Fruit fly (Drosophila melanogaster) whole organism, embryonic: ENCODE results near the gene Nopp140.

Experiments
- Ada2b ChIP-seq: fragments of 200-800 bp; sonication (Bioruptor generic); IDR thresholded peaks from 2 replicates; pipeline ENCODE4 v1.3.6; 2022; ENCODE audit warnings: missing biosample characterization, missing genetic modification characterization
- B-H1 ChIP-seq: fragments of 200-800 bp; sonication (Bioruptor generic); IDR thresholded peaks from 3 replicates; pipeline ENCODE4 v1.3.6; 2022; ENCODE audit warnings: missing biosample characterization, missing genetic modification characterization
- BtbVII ChIP-seq: fragments of 200-800 bp; sonication (Bioruptor generic); optimal IDR thresholded peaks from 3 replicates; lab custom pipeline; 2017; ENCODE audit warnings: missing biosample characterization, mild to moderate bottlenecking, missing genetic modification characterization
- CG10543 ChIP-seq: fragments of 200-800 bp; sonication (Bioruptor generic); optimal IDR thresholded peaks from 3 replicates; lab custom pipeline; 2017; ENCODE audit warnings: missing biosample characterization, mild to moderate bottlenecking, missing genetic modification characterization, moderate library complexity
- CG10654 ChIP-seq: fragments of 200-800 bp; sonication (Bioruptor generic); optimal IDR thresholded peaks from 2 replicates; lab custom pipeline; 2016; ENCODE audit warnings: missing biosample characterization, missing genetic modification characterization
- CG11085 ChIP-seq: fragments of 200-800 bp; sonication (Bioruptor generic); IDR thresholded peaks from 2 replicates; pipeline ENCODE4 v1.3.6; 2022; ENCODE audit warnings: missing biosample characterization, missing genetic modification characterization
- CG1603 ChIP-seq: fragments of 200-800 bp; sonication (Bioruptor generic); optimal IDR thresholded peaks from 2 replicates; lab custom pipeline; 2019; ENCODE audit warnings: missing biosample characterization, mild to moderate bottlenecking, missing genetic modification characterization, moderate library complexity
- CG2678 ChIP-seq: fragments of 200-800 bp; sonication (Bioruptor generic); optimal IDR thresholded peaks from 3 replicates; lab custom pipeline; 2019; ENCODE audit warnings: missing biosample characterization, mild to moderate bottlenecking, missing genetic modification characterization, moderate library complexity
- CG2875 ChIP-seq: fragments of 200-800 bp; sonication (Bioruptor generic); optimal IDR thresholded peaks from 2 replicates; lab custom pipeline; 2017; ENCODE audit warnings: missing biosample characterization, mild to moderate bottlenecking, missing genetic modification characterization, missing genetic modification reagents
- CG32767 ChIP-seq: fragments of 200-800 bp; sonication (Bioruptor generic); IDR thresholded peaks from 2 replicates; pipeline ENCODE4 v1.3.6; 2022; ENCODE audit warnings: missing biosample characterization, missing genetic modification characterization
- CG4617 ChIP-seq: fragments of 200-800 bp; sonication (Bioruptor generic); optimal IDR thresholded peaks from 3 replicates; lab custom pipeline; 2016; ENCODE audit warnings: missing biosample characterization, missing genetic modification characterization, borderline replicate concordance
- CG6254 ChIP-seq: fragments of 200-800 bp; sonication (Bioruptor generic); optimal IDR thresholded peaks from 3 replicates; lab custom pipeline; 2017; ENCODE audit warnings: mild to moderate bottlenecking, missing biosample characterization, missing genetic modification reagents, missing genetic modification characterization
- CG6854 ChIP-seq: fragments of 200-800 bp; sonication (Bioruptor generic); optimal IDR thresholded peaks from 3 replicates; lab custom pipeline; 2017; ENCODE audit warnings: missing biosample characterization, mild to moderate bottlenecking, missing genetic modification characterization
- CG8388 ChIP-seq: fragments of 200-800 bp; sonication (Bioruptor generic); optimal IDR thresholded peaks from 2 replicates; lab custom pipeline; 2019; ENCODE audit warnings: missing biosample characterization, mild to moderate bottlenecking, missing genetic modification characterization, moderate library complexity
- CG8765 ChIP-seq: fragments of 200-800 bp; sonication (Bioruptor generic); IDR thresholded peaks from 2 replicates; pipeline ENCODE4 v1.3.6; 2022; ENCODE audit warnings: missing biosample characterization, missing genetic modification characterization
- CG9609 ChIP-seq: fragments of 200-800 bp; sonication (Bioruptor generic); optimal IDR thresholded peaks from 3 replicates; lab custom pipeline; 2016; ENCODE audit warnings: missing biosample characterization, missing genetic modification characterization
- Dek ChIP-seq: fragments of 200-800 bp; sonication (Bioruptor generic); optimal IDR thresholded peaks from 3 replicates; lab custom pipeline; 2019; ENCODE audit warnings: missing biosample characterization, mild to moderate bottlenecking, missing genetic modification characterization, moderate library complexity
- Dfd ChIP-seq, 2 experiments: fragments of >200 bp; optimal IDR thresholded peaks; 2 replicates each; lab custom pipeline; 2017; ENCODE audit warnings: missing biosample characterization in 2 of 2, missing genetic modification characterization in 2 of 2
- Dip2 ChIP-seq: fragments of 200-800 bp; sonication (Bioruptor generic); IDR thresholded peaks from 2 replicates; pipeline ENCODE4 v1.3.6; 2022; ENCODE audit warnings: missing biosample characterization, missing genetic modification characterization
- Dip3 ChIP-seq: fragments of 200-800 bp; sonication (Bioruptor generic); optimal IDR thresholded peaks from 3 replicates; lab custom pipeline; 2016; ENCODE audit warnings: missing biosample characterization, missing genetic modification characterization
- Drgx ChIP-seq: fragments of 200-800 bp; sonication (Bioruptor generic); IDR thresholded peaks from 2 replicates; pipeline ENCODE4 v1.3.6; 2022; ENCODE audit warnings: missing biosample characterization, missing genetic modification characterization
- MBD-R2 ChIP-seq: fragments of 200-800 bp; sonication (Bioruptor generic); IDR thresholded peaks from 2 replicates; pipeline ENCODE4 v1.3.6; 2022; ENCODE audit warnings: missing biosample characterization, missing genetic modification characterization
- NC2β ChIP-seq: fragments of 200-800 bp; sonication (Bioruptor generic); optimal IDR thresholded peaks from 2 replicates; lab custom pipeline; 2016; ENCODE audit warnings: missing biosample characterization, missing genetic modification characterization
- Nf-YC ChIP-seq: fragments of 200-800 bp; optimal IDR thresholded peaks from 3 replicates; lab custom pipeline; 2019; ENCODE audit warnings: missing biosample characterization, mild to moderate bottlenecking, missing genetic modification characterization, moderate library complexity
- NfI ChIP-seq: fragments of 200-800 bp; sonication (Bioruptor generic); optimal IDR thresholded peaks from 3 replicates; lab custom pipeline; 2018; ENCODE audit warnings: missing biosample characterization, mild to moderate bottlenecking, missing genetic modification characterization, moderate library complexity
- Poxn ChIP-seq: fragments of 200-800 bp; sonication (Bioruptor generic); IDR thresholded peaks from 2 replicates; pipeline ENCODE4 v1.3.6; 2022; ENCODE audit warnings: missing biosample characterization, missing genetic modification characterization
- Scr ChIP-seq: fragments of 200-800 bp; sonication (Bioruptor generic); IDR thresholded peaks from 2 replicates; pipeline ENCODE4 v1.3.6; 2022; ENCODE audit warnings: missing biosample characterization, missing genetic modification characterization; ENCODE audit not compliant: partially characterized antibody
- Side ChIP-seq: fragments of 200-800 bp; sonication (Bioruptor generic); optimal IDR thresholded peaks from 2 replicates; lab custom pipeline; 2016; ENCODE audit warnings: missing biosample characterization, missing genetic modification characterization
- Sin3A ChIP-seq: fragments of >200 bp; optimal IDR thresholded peaks from 2 replicates; lab custom pipeline; 2018
- amos ChIP-seq: fragments of 200-800 bp; sonication (Bioruptor generic); IDR thresholded peaks from 2 replicates; pipeline ENCODE4 v1.3.6; 2022; ENCODE audit warnings: missing biosample characterization, missing genetic modification characterization; ENCODE audit not compliant: partially characterized antibody
- ara ChIP-seq: fragments of 200-800 bp; sonication (Bioruptor generic); IDR thresholded peaks from 2 replicates; pipeline ENCODE4 v1.3.6; 2022; ENCODE audit warnings: missing biosample characterization, missing genetic modification characterization
- cad ChIP-seq: fragments of >200 bp; optimal IDR thresholded peaks from 2 replicates; lab custom pipeline; 2017; ENCODE audit warnings: missing biosample characterization, missing genetic modification characterization
- chm ChIP-seq: fragments of 200-800 bp; sonication (Bioruptor generic); IDR thresholded peaks from 2 replicates; pipeline ENCODE4 v1.3.6; 2022; ENCODE audit warnings: missing biosample characterization, missing genetic modification characterization
- crp ChIP-seq, 2 experiments: fragments of 200-800 bp; sonication (Bioruptor generic); optimal IDR thresholded peaks; 2 replicates in 1 of 2; 3 replicates in 1 of 2; lab custom pipeline; 2017; ENCODE audit warnings: missing biosample characterization in 2 of 2, missing genetic modification characterization in 2 of 2, mild to moderate bottlenecking in 1 of 2, moderate library complexity in 1 of 2
- dmrt11E ChIP-seq: fragments of 200-800 bp; sonication (Bioruptor generic); optimal IDR thresholded peaks from 3 replicates; lab custom pipeline; 2018; ENCODE audit warnings: missing biosample characterization, mild to moderate bottlenecking, missing genetic modification characterization, moderate library complexity
- dmrt99B ChIP-seq: fragments of 200-800 bp; sonication (Bioruptor generic); optimal IDR thresholded peaks from 2 replicates; lab custom pipeline; 2018; ENCODE audit warnings: missing biosample characterization, mild to moderate bottlenecking, missing genetic modification characterization, moderate library complexity
- ftz-f1 ChIP-seq: fragments of 200-800 bp; sonication (Bioruptor generic); optimal IDR thresholded peaks from 2 replicates; lab custom pipeline; 2016; ENCODE audit warnings: missing biosample characterization, missing genetic modification characterization
- gsb-n ChIP-seq: fragments of 200-800 bp; sonication (Bioruptor generic); optimal IDR thresholded peaks from 3 replicates; lab custom pipeline; 2018; ENCODE audit warnings: missing biosample characterization, mild to moderate bottlenecking, missing genetic modification characterization
- hkb ChIP-seq, 2 experiments: fragments of 200-800 bp in 1 of 2; fragments of >200 bp in 1 of 2; sonication (Bioruptor generic) in 1 of 2; IDR thresholded peaks in 1 of 2; optimal IDR thresholded peaks in 1 of 2; 2 replicates each; pipeline versions ENCODE4 v1.3.6 to Lab custom; 2017 to 2022; ENCODE audit warnings: missing biosample characterization in 1 of 2, missing genetic modification characterization in 1 of 2
- inv ChIP-seq: fragments of 200-800 bp; sonication (Bioruptor generic); IDR thresholded peaks from 2 replicates; pipeline ENCODE4 v1.3.6; 2022; ENCODE audit warnings: missing biosample characterization, missing genetic modification characterization; ENCODE audit not compliant: partially characterized antibody
- lmd ChIP-seq: fragments of 200-800 bp; sonication (Bioruptor generic); IDR thresholded peaks from 2 replicates; pipeline ENCODE4 v1.3.6; 2022; ENCODE audit warnings: missing biosample characterization, missing genetic modification characterization
- lov ChIP-seq, 2 experiments: fragments of 200-800 bp in 1 of 2; fragments of >200 bp in 1 of 2; sonication (Bioruptor generic) in 1 of 2; IDR thresholded peaks in 1 of 2; optimal IDR thresholded peaks in 1 of 2; 2 replicates in 1 of 2; 3 replicates in 1 of 2; pipeline versions ENCODE4 v1.3.6 to Lab custom; 2017 to 2022; ENCODE audit warnings: missing biosample characterization in 1 of 2, missing genetic modification characterization in 1 of 2
- pan ChIP-seq, 4 experiments: fragments of >200 bp in 3 of 4; fragments of 200-800 bp in 1 of 4; sonication (Bioruptor generic) in 1 of 4; optimal IDR thresholded peaks in 3 of 4; IDR thresholded peaks in 1 of 4; 2 replicates each; pipeline versions ENCODE4 v1.3.6 to Lab custom; 2017 to 2022; ENCODE audit warnings: missing biosample characterization in 2 of 4, missing genetic modification characterization in 2 of 4, mixed read lengths in 1 of 4
- pita ChIP-seq: fragments of 200-800 bp; sonication (Bioruptor generic); optimal IDR thresholded peaks from 2 replicates; lab custom pipeline; 2017; ENCODE audit warnings: missing biosample characterization, mild to moderate bottlenecking, missing genetic modification characterization
- pros ChIP-seq: fragments of 200-800 bp; sonication (Bioruptor generic); optimal IDR thresholded peaks from 3 replicates; lab custom pipeline; 2019; ENCODE audit warnings: missing biosample characterization, mild to moderate bottlenecking, missing genetic modification characterization, moderate library complexity
- so ChIP-seq: fragments of 200-800 bp; sonication (Bioruptor generic); IDR thresholded peaks from 3 replicates; pipeline ENCODE4 v1.3.6; 2022; ENCODE audit warnings: missing biosample characterization, missing genetic modification characterization
- unpg ChIP-seq: fragments of 200-800 bp; sonication (Bioruptor generic); optimal IDR thresholded peaks from 3 replicates; lab custom pipeline; 2018; ENCODE audit warnings: missing biosample characterization, mild to moderate bottlenecking, missing genetic modification characterization, moderate library complexity
- wor ChIP-seq: fragments of 200-800 bp; sonication (Bioruptor generic); IDR thresholded peaks from 2 replicates; pipeline ENCODE4 v1.3.6; 2022; ENCODE audit warnings: missing biosample characterization, missing genetic modification characterization

The Nopp140 gene

dm6 chr3L:21824725-21825353 is 7.7 kb upstream of the Nopp140 start, which contains the start of gene eIF2A (continued):
- peak; percentile 80 for TF ChIP-seq amos (GFP tag; lab: Robert Waterston, UW)
- TF ChIP-seq CG4617 = peak; percentile 74
- no peak for TF ChIP-seq CG6254 (GFP tag; lab: Kevin White, UChicago)
- TF ChIP-seq CG9609 (GFP tag; lab: Kevin White, UChicago) = peak; percentile 63
- peak; percentile 77 for TF ChIP-seq NfI (GFP tag; lab: Kevin White, UChicago)
- TF ChIP-seq B-H1 = no peak
- TF ChIP-seq Poxn (GFP tag; lab: Robert Waterston, UW) = no peak
- TF ChIP-seq ftz-f1 = peak; percentile 90
- TF ChIP-seq unpg (GFP tag; lab: Kevin White, UChicago) = peak; percentile 45
- no peak for TF ChIP-seq dmrt99B (tag; lab: Kevin White, UChicago)
- peak; percentile 13; the same call in 1 of the 2 replicates for TF ChIP-seq ara
- TF ChIP-seq Dfd (GFP tag; optimal IDR thresholded peaks at IDR 0.05; lab: Kevin White, UChicago) = no peak
- peak; percentile 58 for TF ChIP-seq CG10543 (GFP tag; lab: Kevin White, UChicago)
- peak; percentile 24 for TF ChIP-seq BtbVII (GFP tag; lab: Kevin White, UChicago)
- peak; percentile 92 for TF ChIP-seq CG1603
- TF ChIP-seq gsb-n (tag; lab: Kevin White, UChicago) = peak; percentile 99
- no peak for TF ChIP-seq pita
- no peak for TF ChIP-seq CG8765 (GFP tag; lab: Robert Waterston, UW)

DNA sequence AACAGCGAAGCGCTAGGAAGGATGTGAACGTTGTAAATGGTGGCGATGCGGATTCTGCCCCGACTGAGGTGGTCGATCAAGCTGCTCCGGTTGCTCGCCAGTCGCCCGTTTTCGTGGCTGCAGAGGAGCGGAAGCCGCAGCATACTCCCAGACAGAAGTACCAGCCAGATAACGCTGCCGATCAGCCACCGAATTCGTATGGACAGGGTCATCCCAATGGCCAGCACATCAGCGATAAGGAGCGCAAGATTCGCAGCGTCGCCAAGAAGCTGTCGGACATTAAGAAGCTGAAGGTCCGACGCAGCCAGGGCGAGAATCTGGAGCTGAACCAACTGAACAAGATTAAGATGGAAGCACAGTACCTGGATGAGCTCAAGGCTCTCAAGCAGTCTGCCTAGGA is 5.4 kb upstream of the Nopp140 start:
- TF ChIP-seq Sin3A (lab: Kevin White, UChicago) = no peak
- no peak for TF ChIP-seq wor
- no peak for TF ChIP-seq CG6854 (GFP tag; lab: Kevin White, UChicago)
- no peak for TF ChIP-seq Dip2 (GFP tag; lab: Robert Waterston, UW)
- no peak for TF ChIP-seq Nf-YC (tag; lab: Kevin White, UChicago)
- TF ChIP-seq CG11085 (GFP tag; lab: Robert Waterston, UW) = no peak
- no peak for TF ChIP-seq lov (optimal IDR thresholded peaks at IDR 0.05; lab: Kevin White, UChicago)
- no peak for TF ChIP-seq lov (GFP tag; IDR thresholded peaks at IDR 0.05; lab: Robert Waterston, UW)
- no peak for TF ChIP-seq CG8388 (GFP tag; lab: Kevin White, UChicago)
- TF ChIP-seq CG2875 = no peak
- TF ChIP-seq pan (optimal IDR thresholded peaks at IDR 0.05; lab: Kevin White, UChicago) = no peak
- TF ChIP-seq pan (GFP tag; optimal IDR thresholded peaks at IDR 0.05 in 1 of 2, IDR thresholded peaks at IDR 0.05 in 1 of 2) = no peak
- TF ChIP-seq chm (GFP tag; lab: Robert Waterston, UW) = no peak
- TF ChIP-seq inv (GFP tag; lab: Robert Waterston, UW) = no peak
- TF ChIP-seq cad (GFP tag; lab: Kevin White, UChicago) = no peak
- TF ChIP-seq Dip3 = no peak
- TF ChIP-seq NfI (GFP tag; lab: Kevin White, UChicago) = no peak
- no peak for TF ChIP-seq lmd
- no peak for TF ChIP-seq crp (GFP tag; optimal IDR thresholded peaks at IDR 0.05; lab: Kevin White, UChicago)
- TF ChIP-seq CG32767 = no peak

- peak; percentile 46 for TF ChIP-seq CG10654 (GFP tag; lab: Kevin White, UChicago)
- peak; percentile 86 for TF ChIP-seq MBD-R2 (GFP tag; lab: Robert Waterston, UW)
- 0 out of 3 replicates have a peak, but pooled peaks have one; percentile 39 for TF ChIP-seq so (GFP tag; lab: Robert Waterston, UW)
- TF ChIP-seq dmrt11E (tag; lab: Kevin White, UChicago) = peak; percentile 60
- TF ChIP-seq NC2β (GFP tag; lab: Kevin White, UChicago) = peak; percentile 56
- peak; percentile 61 for TF ChIP-seq CG2678 (tag; lab: Kevin White, UChicago)
- TF ChIP-seq Drgx (GFP tag; lab: Robert Waterston, UW) = peak; percentile 44; the same call in 1 of the 2 replicates
- TF ChIP-seq pros (GFP tag; lab: Kevin White, UChicago) = no peak
- TF ChIP-seq Dek = peak; percentile 29
- TF ChIP-seq Scr (GFP tag; lab: Robert Waterston, UW) = no peak
- TF ChIP-seq lmd = peak; percentile 81
- TF ChIP-seq Side = peak; percentile 47
- TF ChIP-seq Ada2b = peak; percentile 57
- no peak for TF ChIP-seq hkb (optimal IDR thresholded peaks at IDR 0.05; lab: Kevin White, UChicago)
- TF ChIP-seq hkb (GFP tag; IDR thresholded peaks at IDR 0.05; lab: Robert Waterston, UW) = peak; percentile 65; the same call in 1 of the 2 replicates
Observed at dm6 chr3L:21828177-21828589, 4.4 kb upstream of the Nopp140 start, which contains the start of gene CG32448. Gene CG32448, minus strand, starts transcription at chr3L:21828480.
